Worm (Caenorhabditis elegans) whole organism, L2 larva: ENCODE results near the gene sre-56.

Experiments used
- aly-2 ChIP-seq: fragments of 150-350 bp; optimal IDR thresholded peaks from 2 replicates; lab custom pipeline; 2014; ENCODE audit warnings: missing biosample characterization, missing genetic modification characterization
- ceh-16 ChIP-seq: fragments of 150-350 bp; optimal IDR thresholded peaks from 2 replicates; lab custom pipeline; 2014; ENCODE audit warnings: missing biosample characterization, missing genetic modification characterization
- dmd-4 ChIP-seq: sonication (generic microtip); optimal IDR thresholded peaks from 2 replicates; lab custom pipeline; 2017; ENCODE audit warnings: missing biosample characterization, missing genetic modification characterization
- egl-27 ChIP-seq: sonication (generic microtip); optimal IDR thresholded peaks from 3 replicates; lab custom pipeline; 2017; ENCODE audit warnings: missing biosample characterization, missing genetic modification reagents, missing genetic modification characterization
- lsy-2 ChIP-seq, 2 experiments: fragments of 150-350 bp in 1 of 2; sonication (generic microtip) in 1 of 2; optimal IDR thresholded peaks; 2 replicates each; lab custom pipeline; 2014 to 2017; ENCODE audit warnings: missing biosample characterization in 2 of 2, missing genetic modification characterization in 2 of 2
- nhr-10 ChIP-seq: sonication (generic microtip); optimal IDR thresholded peaks from 2 replicates; lab custom pipeline; 2017; ENCODE audit warnings: missing biosample characterization, missing genetic modification characterization
- nhr-129 ChIP-seq: fragments of 150-350 bp; optimal IDR thresholded peaks from 2 replicates; lab custom pipeline; 2014; ENCODE audit warnings: missing biosample characterization, missing genetic modification characterization
- nhr-237 ChIP-seq: fragments of 150-350 bp; optimal IDR thresholded peaks from 2 replicates; lab custom pipeline; 2014; ENCODE audit warnings: missing biosample characterization, missing genetic modification characterization
- nhr-77 ChIP-seq: fragments of 150-350 bp; optimal IDR thresholded peaks from 2 replicates; lab custom pipeline; 2014; ENCODE audit warnings: missing biosample characterization, missing genetic modification characterization
- skn-1 ChIP-seq: sonication (generic microtip); optimal IDR thresholded peaks from 2 replicates; lab custom pipeline; 2017; ENCODE audit warnings: missing biosample characterization, missing genetic modification characterization
- snpc-4 ChIP-seq: fragments of 150-350 bp; optimal IDR thresholded peaks from 2 replicates; lab custom pipeline; 2014; ENCODE audit warnings: missing biosample characterization, missing genetic modification characterization
- ztf-4 ChIP-seq: fragments of 150-350 bp; optimal IDR thresholded peaks from 2 replicates; lab custom pipeline; 2014; ENCODE audit warnings: missing biosample characterization, missing genetic modification characterization

DNA sequence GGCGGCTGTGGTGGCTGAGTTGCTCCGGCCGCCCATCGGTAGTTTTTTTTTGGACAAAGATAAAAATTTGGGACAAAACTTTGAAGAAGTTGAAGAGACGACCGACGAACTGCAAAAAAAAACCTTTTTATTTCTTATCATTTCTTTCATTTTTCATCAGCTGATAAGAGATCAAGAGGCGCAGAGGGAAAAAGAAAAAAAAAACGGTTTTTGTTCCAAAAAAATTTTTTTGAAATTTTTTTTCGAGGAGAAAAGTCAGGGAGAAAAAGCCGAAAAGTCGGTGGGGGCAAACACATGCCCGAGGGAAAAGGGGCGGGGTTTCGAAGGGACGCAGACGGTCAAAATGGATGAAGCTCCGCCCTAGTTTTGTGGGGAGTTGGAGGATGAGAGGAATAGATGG lies 27.9 kb downstream of the sre-56 start, which contains the start of gene ras-1:
- TF ChIP-seq nhr-77 (tag; lab: Kevin White, UChicago) (no peak), ztf-4 (tag; lab: Kevin White, UChicago) (no peak), nhr-10 (tag; lab: Kevin White, UChicago) (no peak), aly-2 (tag; lab: Kevin White, UChicago) (no peak), lsy-2 (tag; optimal IDR thresholded peaks at IDR 0.05; lab: Kevin White, UChicago) (no peak), nhr-129 (tag; lab: Kevin White, UChicago) (no peak), ceh-16 (tag; lab: Kevin White, UChicago) (no peak), snpc-4 (no peak), dmd-4 (tag; lab: Kevin White, UChicago) (no peak), nhr-237 (no peak), skn-1 (tag; lab: Kevin White, UChicago) (no peak), egl-27 (tag; lab: Kevin White, UChicago) (no peak)
